Worm (Caenorhabditis elegans): ENCODE data around the gene str-73.

Gene str-73

ce11 chrV:16420696-16421095 is 9.3 kb upstream of the str-73 start, which contains the start of gene srw-48:
Gene srw-48 (plus strand): TSS chrV:16420996.
- TF ChIP-seq hnd-1 (tag; optimal IDR thresholded peaks at IDR 0.05) (no peak), hmg-4 (GFP tag; optimal IDR thresholded peaks at IDR 0.05) (no peak), aly-1 (tag; optimal IDR thresholded peaks at IDR 0.05) (no peak), pes-1 (GFP tag; IDR thresholded peaks at IDR 0.05) (no peak), B0310.2 (tag; optimal IDR thresholded peaks at IDR 0.05) (no peak), ets-7 (tag; optimal IDR thresholded peaks at IDR 0.05) (no peak), scrt-1 (GFP tag; IDR thresholded peaks at IDR 0.05) (no peak), ceh-13 (GFP tag; optimal IDR thresholded peaks at IDR 0.05) (no peak), tbx-11 (GFP tag; IDR thresholded peaks at IDR 0.05) (no peak), flt-1 (GFP tag; IDR thresholded peaks at IDR 0.05) (no peak), tra-4 (tag; optimal IDR thresholded peaks at IDR 0.05) (no peak), hmbx-1 (tag; optimal IDR thresholded peaks at IDR 0.05) (no peak), tbx-37 (GFP tag; conservative IDR thresholded peaks at IDR 0.05) (no peak)

- no peak for TF ChIP-seq hmbx-1 (tag; optimal IDR thresholded peaks at IDR 0.05)
- no peak for TF ChIP-seq ama-1 (optimal IDR thresholded peaks at IDR 0.05)
- TF ChIP-seq hnd-1 (tag; optimal IDR thresholded peaks at IDR 0.05): no peak
- no peak for TF ChIP-seq tra-4 (tag; optimal IDR thresholded peaks at IDR 0.05)
- TF ChIP-seq tbx-11 (GFP tag; IDR thresholded peaks at IDR 0.05): no peak
- TF ChIP-seq ceh-36 (tag; optimal IDR thresholded peaks at IDR 0.05): no peak
- TF ChIP-seq aly-1 (tag; optimal IDR thresholded peaks at IDR 0.05): no peak
- TF ChIP-seq hmg-4 (GFP tag; optimal IDR thresholded peaks at IDR 0.05): no peak
- TF ChIP-seq ets-7 (tag; optimal IDR thresholded peaks at IDR 0.05): no peak
- TF ChIP-seq F13C5.2 (tag; optimal IDR thresholded peaks at IDR 0.05): no peak
- no peak for TF ChIP-seq ceh-13 (GFP tag; optimal IDR thresholded peaks at IDR 0.05)
- no peak for TF ChIP-seq pes-1 (GFP tag; IDR thresholded peaks at IDR 0.05)
- no peak for TF ChIP-seq tbx-37 (GFP tag; conservative IDR thresholded peaks at IDR 0.05)
- TF ChIP-seq flt-1 (GFP tag; IDR thresholded peaks at IDR 0.05): no peak
Measured at ce11 chrV:16424428-16424827, 5.6 kb upstream of the str-73 start, which contains the start of gene srw-29. Gene srw-29 (minus strand): TSS chrV:16424528.

ce11 chrV:16429503-16429902 is 537 bp upstream of the str-73 start, which contains the start of gene F26D2.10:
Gene F26D2.10 (minus strand): TSS chrV:16429603.
- TF ChIP-seq tbx-37 (GFP tag; conservative IDR thresholded peaks at IDR 0.05) (no peak), F13C5.2 (tag; optimal IDR thresholded peaks at IDR 0.05) (no peak), ets-7 (tag; optimal IDR thresholded peaks at IDR 0.05) (no peak)

- TF ChIP-seq ceh-36 (tag; optimal IDR thresholded peaks at IDR 0.05) (no peak), aly-1 (tag; optimal IDR thresholded peaks at IDR 0.05) (no peak), hnd-1 (tag; optimal IDR thresholded peaks at IDR 0.05) (no peak), B0310.2 (tag; optimal IDR thresholded peaks at IDR 0.05) (no peak), tbx-11 (GFP tag; IDR thresholded peaks at IDR 0.05) (no peak)
Measured at ce11 chrV:16433471-16433870, 3.4 kb downstream of the str-73 start, which contains the start of gene clec-234. Gene clec-234 (minus strand): TSS chrV:16433571.

ce11 chrV:16435510-16435909 is 5.5 kb downstream of the str-73 start, which contains the start of the genes F26D2.13 and F26D2.14:
Gene F26D2.13 (minus strand): TSS chrV:16435610.
Gene F26D2.14 (plus strand): TSS chrV:16435855.
- no peak for TF ChIP-seq scrt-1 (GFP tag; IDR thresholded peaks at IDR 0.05)
- no peak for TF ChIP-seq ceh-13 (GFP tag; optimal IDR thresholded peaks at IDR 0.05)
- no peak for TF ChIP-seq sea-1 (GFP tag; conservative IDR thresholded peaks at IDR 0.05)
- no peak for TF ChIP-seq tra-4 (tag; optimal IDR thresholded peaks at IDR 0.05)
- TF ChIP-seq ceh-36 (tag; optimal IDR thresholded peaks at IDR 0.05): no peak
- TF ChIP-seq tbx-37 (GFP tag; conservative IDR thresholded peaks at IDR 0.05): no peak
- TF ChIP-seq hmg-4 (GFP tag; optimal IDR thresholded peaks at IDR 0.05): no peak
- TF ChIP-seq ama-1 (optimal IDR thresholded peaks at IDR 0.05): no peak
- TF ChIP-seq hmbx-1 (tag; optimal IDR thresholded peaks at IDR 0.05): no peak
- no peak for TF ChIP-seq pes-1 (GFP tag; IDR thresholded peaks at IDR 0.05)
- TF ChIP-seq F13C5.2 (tag; optimal IDR thresholded peaks at IDR 0.05): no peak
- TF ChIP-seq aly-1 (tag; optimal IDR thresholded peaks at IDR 0.05): no peak

- TF ChIP-seq ceh-13 (GFP tag; optimal IDR thresholded peaks at IDR 0.05) (no peak), ama-1 (optimal IDR thresholded peaks at IDR 0.05) (no peak)
Measured at ce11 chrV:16437546-16437945, 7.5 kb downstream of the str-73 start, which contains the start of gene F26D2.15. Gene F26D2.15 (plus strand): TSS chrV:16437846.

- no peak for TF ChIP-seq ceh-36 (tag; optimal IDR thresholded peaks at IDR 0.05)
- no peak for TF ChIP-seq B0310.2 (tag; optimal IDR thresholded peaks at IDR 0.05)
- TF ChIP-seq aly-1 (tag; optimal IDR thresholded peaks at IDR 0.05): no peak
- no peak for TF ChIP-seq hmg-4 (GFP tag; optimal IDR thresholded peaks at IDR 0.05)
- no peak for TF ChIP-seq tbx-11 (GFP tag; IDR thresholded peaks at IDR 0.05)
- TF ChIP-seq ama-1 (optimal IDR thresholded peaks at IDR 0.05): no peak
- no peak for TF ChIP-seq hmbx-1 (tag; optimal IDR thresholded peaks at IDR 0.05)
- TF ChIP-seq ets-7 (tag; optimal IDR thresholded peaks at IDR 0.05): no peak
- TF ChIP-seq hnd-1 (tag; optimal IDR thresholded peaks at IDR 0.05): no peak
- TF ChIP-seq scrt-1 (GFP tag; IDR thresholded peaks at IDR 0.05): no peak
- TF ChIP-seq F13C5.2 (tag; optimal IDR thresholded peaks at IDR 0.05): no peak
- TF ChIP-seq pes-1 (GFP tag; IDR thresholded peaks at IDR 0.05): no peak
- no peak for TF ChIP-seq sea-1 (GFP tag; conservative IDR thresholded peaks at IDR 0.05)
- TF ChIP-seq tra-4 (tag; optimal IDR thresholded peaks at IDR 0.05): no peak
- TF ChIP-seq flt-1 (GFP tag; IDR thresholded peaks at IDR 0.05): no peak
Measured at ce11 chrV:16443626-16444025, 13.6 kb downstream of the str-73 start, which contains the start of gene srh-141. Gene srh-141 (plus strand): TSS chrV:16443926.

- no peak for TF ChIP-seq ets-7 (tag; optimal IDR thresholded peaks at IDR 0.05)
- TF ChIP-seq tbx-11 (GFP tag; IDR thresholded peaks at IDR 0.05): no peak
- no peak for TF ChIP-seq hmbx-1 (tag; optimal IDR thresholded peaks at IDR 0.05)
- TF ChIP-seq pes-1 (GFP tag; IDR thresholded peaks at IDR 0.05): no peak
- no peak for TF ChIP-seq ceh-36 (tag; optimal IDR thresholded peaks at IDR 0.05)
- no peak for TF ChIP-seq flt-1 (GFP tag; IDR thresholded peaks at IDR 0.05)
- no peak for TF ChIP-seq tbx-37 (GFP tag; conservative IDR thresholded peaks at IDR 0.05)
- no peak for TF ChIP-seq ceh-13 (GFP tag; optimal IDR thresholded peaks at IDR 0.05)
- TF ChIP-seq tra-4 (tag; optimal IDR thresholded peaks at IDR 0.05): no peak
- no peak for TF ChIP-seq aly-1 (tag; optimal IDR thresholded peaks at IDR 0.05)
- no peak for TF ChIP-seq sea-1 (GFP tag; conservative IDR thresholded peaks at IDR 0.05)
- TF ChIP-seq B0310.2 (tag; optimal IDR thresholded peaks at IDR 0.05): no peak
- no peak for TF ChIP-seq F13C5.2 (tag; optimal IDR thresholded peaks at IDR 0.05)
Measured at ce11 chrV:16445676-16446075, 15.6 kb downstream of the str-73 start, which contains the start of gene T08G3.6. Gene T08G3.6 (plus strand): TSS chrV:16445976.

Data from whole organism, early embryonic.